Worm (Caenorhabditis elegans) whole organism, late embryonic: ENCODE measurements around the gene F31D5.6.

ENCODE experiments used
- C08G9.2 ChIP-seq: sonication (generic microtip); optimal IDR thresholded peaks from 2 replicates; lab custom pipeline; 2016; ENCODE audit warnings: mild to moderate bottlenecking, missing genetic modification characterization, moderate library complexity, missing compliant biosample characterization
- C38D4.7 ChIP-seq: fragments of 200-800 bp; sonication (Bioruptor generic); optimal IDR thresholded peaks from 2 replicates; lab custom pipeline; 2018; ENCODE audit warnings: mild to moderate bottlenecking, missing genetic modification characterization, moderate library complexity, missing compliant biosample characterization
- F13H6.1 ChIP-seq: sonication (generic microtip); optimal IDR thresholded peaks from 2 replicates; lab custom pipeline; 2016; ENCODE audit warnings: missing genetic modification characterization, missing compliant biosample characterization
- ama-1 ChIP-seq: fragments of 150-350 bp; optimal IDR thresholded peaks from 2 replicates; lab custom pipeline; 2014
- ceh-18 ChIP-seq: sonication (generic microtip); optimal IDR thresholded peaks from 2 replicates; lab custom pipeline; 2016; ENCODE audit warnings: missing genetic modification characterization, missing compliant biosample characterization
- ceh-2 ChIP-seq: sonication (generic microtip); optimal IDR thresholded peaks from 2 replicates; lab custom pipeline; 2016; ENCODE audit warnings: missing genotype, missing genetic modification characterization, missing compliant biosample characterization
- ceh-30 ChIP-seq: fragments of 150-350 bp; optimal IDR thresholded peaks from 2 replicates; lab custom pipeline; 2014; ENCODE audit warnings: missing biosample characterization, missing genetic modification characterization
- ceh-34 ChIP-seq: sonication (generic microtip); optimal IDR thresholded peaks from 2 replicates; lab custom pipeline; 2016; ENCODE audit warnings: mild to moderate bottlenecking, missing genetic modification characterization, missing compliant biosample characterization
- ceh-45 ChIP-seq: fragments of 200-800 bp; sonication (Bioruptor generic); IDR thresholded peaks from 2 replicates; pipeline ENCODE4 v1.3.6; 2022; ENCODE audit warnings: missing genetic modification reagents, missing genetic modification characterization, missing compliant biosample characterization
- ceh-48 ChIP-seq: sonication (generic microtip); optimal IDR thresholded peaks from 2 replicates; lab custom pipeline; 2016; ENCODE audit warnings: missing genetic modification characterization, inconsistent platforms, missing compliant biosample characterization
- ceh-6 ChIP-seq: fragments of 200-800 bp; sonication (Bioruptor generic); optimal IDR thresholded peaks from 2 replicates; lab custom pipeline; 2018; ENCODE audit warnings: mild to moderate bottlenecking, missing genetic modification characterization, missing compliant biosample characterization
- ceh-9 ChIP-seq: sonication (generic microtip); optimal IDR thresholded peaks from 2 replicates; lab custom pipeline; 2016; ENCODE audit warnings: mild to moderate bottlenecking, missing genetic modification characterization, inconsistent platforms, missing compliant biosample characterization
- dmd-4 ChIP-seq: sonication (generic microtip); optimal IDR thresholded peaks from 2 replicates; lab custom pipeline; 2016; ENCODE audit warnings: borderline replicate concordance, missing genetic modification characterization, missing compliant biosample characterization
- elt-2 ChIP-seq: sonication (generic microtip); optimal IDR thresholded peaks from 2 replicates; lab custom pipeline; 2016; ENCODE audit warnings: missing genetic modification reagents, missing genetic modification characterization, missing compliant biosample characterization
- ets-4 ChIP-seq: sonication (generic microtip); optimal IDR thresholded peaks from 2 replicates; lab custom pipeline; 2016; ENCODE audit warnings: missing genetic modification characterization, missing compliant biosample characterization
- eyg-1 ChIP-seq: sonication (generic microtip); optimal IDR thresholded peaks from 2 replicates; lab custom pipeline; 2016; ENCODE audit warnings: missing genotype, missing genetic modification characterization, missing compliant biosample characterization
- fax-1 ChIP-seq: sonication (generic microtip); optimal IDR thresholded peaks from 2 replicates; lab custom pipeline; 2016; ENCODE audit warnings: missing genotype, missing genetic modification characterization, missing compliant biosample characterization
- fkh-10 ChIP-seq: fragments of 150-350 bp; optimal IDR thresholded peaks from 2 replicates; lab custom pipeline; 2014; ENCODE audit warnings: missing biosample characterization, missing genetic modification reagents, missing genetic modification characterization
- gmeb-2 ChIP-seq: sonication (generic microtip); optimal IDR thresholded peaks from 2 replicates; lab custom pipeline; 2016; ENCODE audit warnings: missing genetic modification characterization, inconsistent platforms, missing compliant biosample characterization
- hlh-15 ChIP-seq: sonication (generic microtip); optimal IDR thresholded peaks from 2 replicates; lab custom pipeline; 2016; ENCODE audit warnings: missing genetic modification characterization, missing compliant biosample characterization
- hlh-30 ChIP-seq: sonication (generic microtip); optimal IDR thresholded peaks from 2 replicates; lab custom pipeline; 2017; ENCODE audit warnings: antibody characterized with exemption, missing genetic modification characterization, missing compliant biosample characterization; ENCODE audit not compliant: insufficient read depth
- hlh-6 ChIP-seq: sonication (generic microtip); optimal IDR thresholded peaks from 2 replicates; lab custom pipeline; 2016; ENCODE audit warnings: missing genotype, missing genetic modification characterization, missing compliant biosample characterization
- hlh-8 ChIP-seq: sonication (generic microtip); optimal IDR thresholded peaks from 2 replicates; lab custom pipeline; 2016; ENCODE audit warnings: missing genotype, missing genetic modification characterization, missing compliant biosample characterization
- lim-6 ChIP-seq: sonication (generic microtip); optimal IDR thresholded peaks from 2 replicates; lab custom pipeline; 2016; ENCODE audit warnings: missing genetic modification characterization, missing compliant biosample characterization
- madf-2 ChIP-seq: sonication (generic microtip); optimal IDR thresholded peaks from 2 replicates; lab custom pipeline; 2017; ENCODE audit warnings: missing genetic modification characterization, missing compliant biosample characterization
- mec-3 ChIP-seq: sonication (generic microtip); optimal IDR thresholded peaks from 2 replicates; lab custom pipeline; 2016; ENCODE audit warnings: borderline replicate concordance, missing genetic modification characterization, missing compliant biosample characterization
- nfya-1 ChIP-seq: sonication (generic microtip); optimal IDR thresholded peaks from 2 replicates; lab custom pipeline; 2017; ENCODE audit warnings: missing genetic modification characterization, mild to moderate bottlenecking, missing compliant biosample characterization, antibody characterized with exemption, moderate library complexity
- nhr-11 ChIP-seq: fragments of 150-350 bp; optimal IDR thresholded peaks from 2 replicates; lab custom pipeline; 2014; ENCODE audit warnings: missing biosample characterization, missing genetic modification characterization
- npax-4 ChIP-seq: sonication (generic microtip); optimal IDR thresholded peaks from 2 replicates; lab custom pipeline; 2016; ENCODE audit warnings: missing genetic modification characterization, missing compliant biosample characterization
- pag-3 ChIP-seq: sonication (generic microtip); optimal IDR thresholded peaks from 2 replicates; lab custom pipeline; 2016; ENCODE audit warnings: missing compliant biosample characterization, missing genetic modification characterization, borderline replicate concordance
- pat-9 ChIP-seq: fragments of 200-800 bp; sonication (Bioruptor generic); optimal IDR thresholded peaks from 2 replicates; lab custom pipeline; 2018; ENCODE audit warnings: mild to moderate bottlenecking, missing genetic modification characterization, moderate library complexity, missing compliant biosample characterization
- pax-1 ChIP-seq: fragments of 150-350 bp; optimal IDR thresholded peaks from 2 replicates; lab custom pipeline; 2014; ENCODE audit warnings: missing biosample characterization, missing genetic modification characterization
- pha-4 ChIP-seq: fragments of 150-350 bp; optimal IDR thresholded peaks from 2 replicates; lab custom pipeline; 2018; ENCODE audit warnings: missing biosample characterization, missing genetic modification reagents, missing genetic modification characterization
- pqm-1 ChIP-seq: sonication (generic microtip); optimal IDR thresholded peaks from 2 replicates; lab custom pipeline; 2016; ENCODE audit warnings: missing genetic modification characterization, missing compliant biosample characterization
- ref-2 ChIP-seq: sonication (generic microtip); optimal IDR thresholded peaks from 2 replicates; lab custom pipeline; 2016; ENCODE audit warnings: missing genetic modification characterization, missing compliant biosample characterization
- sdc-2 ChIP-seq: sonication (generic microtip); optimal IDR thresholded peaks from 2 replicates; lab custom pipeline; 2016; ENCODE audit warnings: missing genotype, missing genetic modification characterization, missing compliant biosample characterization
- syd-9 ChIP-seq: sonication (generic microtip); optimal IDR thresholded peaks from 2 replicates; lab custom pipeline; 2016; ENCODE audit warnings: mild to moderate bottlenecking, missing genetic modification characterization, moderate library complexity, missing compliant biosample characterization
- tbx-2 ChIP-seq: sonication (generic microtip); optimal IDR thresholded peaks from 2 replicates; lab custom pipeline; 2016; ENCODE audit warnings: missing genetic modification characterization, missing compliant biosample characterization
- ttx-3 ChIP-seq: sonication (generic microtip); optimal IDR thresholded peaks from 2 replicates; lab custom pipeline; 2016; ENCODE audit warnings: missing genetic modification reagents, missing genetic modification characterization, missing compliant biosample characterization
- unc-55 ChIP-seq: sonication (generic microtip); optimal IDR thresholded peaks from 2 replicates; lab custom pipeline; 2017; ENCODE audit warnings: missing biosample characterization, missing genetic modification reagents, missing genetic modification characterization
- unc-86 ChIP-seq: sonication (generic microtip); optimal IDR thresholded peaks from 2 replicates; lab custom pipeline; 2016; ENCODE audit warnings: missing genetic modification characterization, missing compliant biosample characterization
- ztf-16 ChIP-seq: sonication (generic microtip); optimal IDR thresholded peaks from 2 replicates; lab custom pipeline; 2017; ENCODE audit warnings: missing genetic modification characterization, missing compliant biosample characterization

Gene F31D5.6

ce11 chrII:4222469-4222868 lies 13.0 kb downstream of the F31D5.6 start:
- TF ChIP-seq fkh-10 (GFP tag; lab: Kevin White, UChicago) = no peak
- TF ChIP-seq ceh-2 (tag; lab: Kevin White, UChicago) = no peak
- TF ChIP-seq ref-2 = no peak
- TF ChIP-seq ceh-9 (tag; lab: Kevin White, UChicago) = no peak
- no peak for TF ChIP-seq ceh-6 (GFP tag; lab: Kevin White, UChicago)
- no peak for TF ChIP-seq madf-2 (tag; lab: Kevin White, UChicago)
- no peak for TF ChIP-seq ceh-18 (tag; lab: Kevin White, UChicago)
- no peak for TF ChIP-seq ama-1 (lab: Kevin White, UChicago)
- no peak for TF ChIP-seq hlh-15 (tag; lab: Kevin White, UChicago)
- no peak for TF ChIP-seq unc-55 (GFP tag; lab: Kevin White, UChicago)
- no peak for TF ChIP-seq dmd-4 (tag; lab: Kevin White, UChicago)
- TF ChIP-seq sdc-2 (tag; lab: Kevin White, UChicago) = no peak
- no peak for TF ChIP-seq ttx-3 (tag; lab: Kevin White, UChicago)
- no peak for TF ChIP-seq pag-3 (tag; lab: Kevin White, UChicago)
- no peak for TF ChIP-seq ztf-16
- TF ChIP-seq eyg-1 (tag; lab: Kevin White, UChicago) = no peak
- no peak for TF ChIP-seq nhr-11
- TF ChIP-seq ets-4 (tag; lab: Kevin White, UChicago) = no peak

ce11 chrII:4222983-4223382 lies 13.5 kb downstream of the F31D5.6 start, which contains the start of gene C16A11.5:
TSS of gene C16A11.5 (plus strand) at chrII:4223305.
- TF ChIP-seq ref-2 = no peak
- TF ChIP-seq fax-1 (tag; lab: Kevin White, UChicago) = no peak
- no peak for TF ChIP-seq ceh-34 (tag; lab: Kevin White, UChicago)
- no peak for TF ChIP-seq ceh-18 (tag; lab: Kevin White, UChicago)
- no peak for TF ChIP-seq dmd-4 (tag; lab: Kevin White, UChicago)
- no peak for TF ChIP-seq pat-9 (tag; lab: Kevin White, UChicago)
- no peak for TF ChIP-seq hlh-30 (tag; lab: Kevin White, UChicago)
- no peak for TF ChIP-seq hlh-6
- TF ChIP-seq pax-1 (tag; lab: Kevin White, UChicago) = no peak

- TF ChIP-seq elt-2 (no peak), lim-6 (no peak), ceh-18 (tag; lab: Kevin White, UChicago) (no peak), fkh-10 (GFP tag; lab: Kevin White, UChicago) (no peak), ceh-2 (tag; lab: Kevin White, UChicago) (no peak), ceh-48 (no peak), pat-9 (tag; lab: Kevin White, UChicago) (no peak), pqm-1 (tag; lab: Kevin White, UChicago) (no peak), hlh-15 (tag; lab: Kevin White, UChicago) (no peak), npax-4 (tag; lab: Kevin White, UChicago) (no peak), hlh-8 (no peak), pag-3 (tag; lab: Kevin White, UChicago) (no peak)
These were observed 17.1 kb downstream of the F31D5.6 start, which contains the start of gene C16A11.4 for ce11 chrII:4226598-4227096. TSS of gene C16A11.4 (plus strand) at chrII:4227046.

ce11 chrII:4228112-4228770 lies 18.7 kb downstream of the F31D5.6 start:
- no peak for TF ChIP-seq syd-9 (tag; lab: Kevin White, UChicago)
- TF ChIP-seq fkh-10 (GFP tag; lab: Kevin White, UChicago) = no peak

- TF ChIP-seq C08G9.2 (tag; lab: Kevin White, UChicago) (no peak), nfya-1 (no peak), madf-2 (tag; lab: Kevin White, UChicago) (no peak), ceh-34 (tag; lab: Kevin White, UChicago) (no peak), ceh-45 (GFP tag; lab: Robert Waterston, UW) (no peak), fax-1 (tag; lab: Kevin White, UChicago) (no peak), mec-3 (no peak), ceh-30 (tag; lab: Kevin White, UChicago) (no peak), dmd-4 (tag; lab: Kevin White, UChicago) (no peak), F13H6.1 (tag; lab: Kevin White, UChicago) (no peak), pha-4 (tag; lab: Kevin White, UChicago) (no peak), C38D4.7 (GFP tag; lab: Kevin White, UChicago) (no peak), tbx-2 (tag; lab: Kevin White, UChicago) (no peak), unc-86 (tag; lab: Kevin White, UChicago) (no peak), hlh-30 (tag; lab: Kevin White, UChicago) (no peak), gmeb-2 (tag; lab: Kevin White, UChicago) (no peak)
These were observed 19.7 kb downstream of the F31D5.6 start, which contains the start of gene C16A11.3 for ce11 chrII:4229106-4229708. TSS of gene C16A11.3 (plus strand) at chrII:4229545.
